Fruit fly (Drosophila melanogaster): ENCODE measurements around the gene PIG-Wa.

Gene PIG-Wa

dm6 chr2L:2373818-2374746 lies 8.9 kb upstream of the PIG-Wa start, which contains the start of the genes CG3609 and CG15390 (continued):
- TF ChIP-seq gsb-n (tag; optimal IDR thresholded peaks at IDR 0.05) (peak; percentile 54), H2.0 (GFP tag; IDR thresholded peaks at IDR 0.05) (peak; percentile 79), NFAT (GFP tag; IDR thresholded peaks at IDR 0.05) (peak; percentile 99), CG6272 (GFP tag; IDR thresholded peaks at IDR 0.05) (peak; percentile 84), pho (GFP tag; optimal IDR thresholded peaks at IDR 0.05) (peak; percentile 91), CG13775 (GFP tag; optimal IDR thresholded peaks at IDR 0.05) (peak; percentile 41), tgo (GFP tag; IDR thresholded peaks at IDR 0.05) (peak; percentile 64), CG6254 (GFP tag; optimal IDR thresholded peaks at IDR 0.05) (peak; percentile 22), her (GFP tag; optimal IDR thresholded peaks at IDR 0.05) (peak; percentile 94), Hr39 (optimal IDR thresholded peaks at IDR 0.05) (no peak), hkb (optimal IDR thresholded peaks at IDR 0.05) (no peak), hkb (GFP tag; IDR thresholded peaks at IDR 0.05) (peak; percentile 68), cwo (GFP tag; optimal IDR thresholded peaks at IDR 0.05) (peak; percentile 8), row (GFP tag; IDR thresholded peaks at IDR 0.05) (peak; percentile 98), eyg (GFP tag; optimal IDR thresholded peaks at IDR 0.05) (peak; percentile 76), D (optimal IDR thresholded peaks at IDR 0.05) (no peak), D (GFP tag; optimal IDR thresholded peaks at IDR 0.05) (peak; percentile 2), Xbp1 (GFP tag; optimal IDR thresholded peaks at IDR 0.05) (peak; percentile 88), ab (GFP tag; optimal IDR thresholded peaks at IDR 0.05) (peak; percentile 80), CG10366 (GFP tag; IDR thresholded peaks at IDR 0.05) (peak; percentile 77), da (GFP tag; optimal IDR thresholded peaks at IDR 0.05) (peak; percentile 44), CG2875 (GFP tag; optimal IDR thresholded peaks at IDR 0.05) (peak; percentile 56), pb (GFP tag; optimal IDR thresholded peaks at IDR 0.05) (peak; percentile 78), gfzf (GFP tag; optimal IDR thresholded peaks at IDR 0.05) (peak; percentile 30), zen (tag; optimal IDR thresholded peaks at IDR 0.05) (peak; percentile 75), CG14965 (GFP tag; optimal IDR thresholded peaks at IDR 0.05; ENCODE audit: borderline replicate concordance) (peak; percentile 65), Ravus (GFP tag; IDR thresholded peaks at IDR 0.05) (no peak; the same call in 1 of the 2 replicates), CG7987 (GFP tag; optimal IDR thresholded peaks at IDR 0.05) (peak; percentile 72), Aef1 (GFP tag; IDR thresholded peaks at IDR 0.05) (peak; percentile 45; the same call in 1 of the 3 replicates), ara (GFP tag; IDR thresholded peaks at IDR 0.05) (peak; percentile 63; the same call in 1 of the 2 replicates), CG7357 (GFP tag; IDR thresholded peaks at IDR 0.05) (peak; percentile 33; the same call in 1 of the 3 replicates), HLH3B (GFP tag; IDR thresholded peaks at IDR 0.05) (peak; percentile 76), pum (GFP tag; optimal IDR thresholded peaks at IDR 0.05) (peak; percentile 73), B-H2 (GFP tag; optimal IDR thresholded peaks at IDR 0.05) (peak; percentile 98), CG12942 (GFP tag; optimal IDR thresholded peaks at IDR 0.05) (peak; percentile 77), ems (GFP tag; optimal IDR thresholded peaks at IDR 0.05) (peak; percentile 91), zfh1 (GFP tag; IDR thresholded peaks at IDR 0.05) (peak; percentile 92), Dref (GFP tag; IDR thresholded peaks at IDR 0.05) (peak; percentile 50), sens (GFP tag) (peak; percentile 97), lilli (GFP tag; optimal IDR thresholded peaks at IDR 0.05) (peak; percentile 96), CG18599 (GFP tag; optimal IDR thresholded peaks at IDR 0.05) (peak; percentile 88), CG4854 (GFP tag; optimal IDR thresholded peaks at IDR 0.05) (peak; percentile 73), CG10267 (tag; optimal IDR thresholded peaks at IDR 0.05) (peak; percentile 26), jigr1 (GFP tag; IDR thresholded peaks at IDR 0.05) (no peak), CG3726 (GFP tag; IDR thresholded peaks at IDR 0.05) (0 out of 3 replicates have a peak, but pooled peaks have one; percentile 17), kni (GFP tag; optimal IDR thresholded peaks at IDR 0.05) (peak; percentile 41), Blimp-1 (GFP tag; optimal IDR thresholded peaks at IDR 0.05) (peak; percentile 60), rib (GFP tag; IDR thresholded peaks at IDR 0.05) (peak; percentile 90), ash1 (GFP tag; optimal IDR thresholded peaks at IDR 0.05) (peak; percentile 86), CG10209 (GFP tag; optimal IDR thresholded peaks at IDR 0.05) (peak; percentile 57)
